Fruit fly (Drosophila melanogaster) whole organism, embryonic: ENCODE data around the gene CG15923.

Source experiments
- Aef1 ChIP-seq: fragments of 200-800 bp; sonication (Bioruptor generic); IDR thresholded peaks from 3 replicates; pipeline ENCODE4 v1.3.6; 2022; ENCODE audit warnings: missing biosample characterization, missing genetic modification characterization
- CG11456 ChIP-seq: fragments of 200-800 bp; sonication (Bioruptor generic); IDR thresholded peaks from 3 replicates; pipeline ENCODE4 v1.3.6; 2022; ENCODE audit warnings: missing biosample characterization, missing genetic modification characterization
- CG11695 ChIP-seq: fragments of 200-800 bp; sonication (Bioruptor generic); IDR thresholded peaks from 3 replicates; pipeline ENCODE4 v1.3.6; 2022; ENCODE audit warnings: missing biosample characterization, missing genetic modification characterization
- CG12071 ChIP-seq: fragments of 200-800 bp; sonication (Bioruptor generic); optimal IDR thresholded peaks from 3 replicates; lab custom pipeline; 2018; ENCODE audit warnings: missing biosample characterization, mild to moderate bottlenecking, missing genetic modification characterization
- CG12942 ChIP-seq: fragments of 200-800 bp; sonication (Bioruptor generic); optimal IDR thresholded peaks from 3 replicates; lab custom pipeline; 2016; ENCODE audit warnings: missing biosample characterization, missing genetic modification characterization
- CG13123 ChIP-seq: fragments of 200-800 bp; sonication (Bioruptor generic); optimal IDR thresholded peaks from 2 replicates; lab custom pipeline; 2016; ENCODE audit warnings: missing biosample characterization, missing genetic modification characterization
- CG13624 ChIP-seq: fragments of 200-800 bp; sonication (Bioruptor generic); optimal IDR thresholded peaks from 2 replicates; lab custom pipeline; 2016; ENCODE audit warnings: missing biosample characterization, missing genetic modification characterization
- CG16815 ChIP-seq: fragments of 200-800 bp; sonication (Bioruptor generic); optimal IDR thresholded peaks from 3 replicates; lab custom pipeline; 2017; ENCODE audit warnings: missing biosample characterization, mild to moderate bottlenecking, missing genetic modification characterization
- CG17361 ChIP-seq: fragments of 200-800 bp; sonication (Bioruptor generic); IDR thresholded peaks from 3 replicates; pipeline ENCODE4 v1.3.6; 2022; ENCODE audit warnings: missing biosample characterization, missing genetic modification characterization
- CG18011 ChIP-seq: fragments of 200-800 bp; sonication (Bioruptor generic); optimal IDR thresholded peaks from 2 replicates; lab custom pipeline; 2017; ENCODE audit warnings: missing biosample characterization, missing genetic modification characterization, mild to moderate bottlenecking, moderate library complexity, missing genotype
- CG1832 ChIP-seq: fragments of 200-800 bp; sonication (Bioruptor generic); optimal IDR thresholded peaks from 2 replicates; lab custom pipeline; 2017; ENCODE audit warnings: missing biosample characterization, mild to moderate bottlenecking, missing genetic modification characterization, inconsistent platforms
- CG18476 ChIP-seq: fragments of 200-800 bp; sonication (Bioruptor generic); optimal IDR thresholded peaks from 2 replicates; lab custom pipeline; 2016; ENCODE audit warnings: missing biosample characterization, mild to moderate bottlenecking, missing genetic modification characterization
- CG18764 ChIP-seq: fragments of 200-800 bp; sonication (Bioruptor generic); optimal IDR thresholded peaks from 3 replicates; lab custom pipeline; 2016; ENCODE audit warnings: missing biosample characterization, missing genetic modification characterization
- CG2678 ChIP-seq: fragments of 200-800 bp; sonication (Bioruptor generic); optimal IDR thresholded peaks from 3 replicates; lab custom pipeline; 2019; ENCODE audit warnings: missing biosample characterization, mild to moderate bottlenecking, missing genetic modification characterization, moderate library complexity
- CG2712 ChIP-seq: fragments of 200-800 bp; optimal IDR thresholded peaks from 3 replicates; lab custom pipeline; 2019; ENCODE audit warnings: missing biosample characterization, mild to moderate bottlenecking, missing genetic modification characterization, moderate library complexity
- CG30020 ChIP-seq: fragments of 200-800 bp; optimal IDR thresholded peaks from 2 replicates; lab custom pipeline; 2019; ENCODE audit warnings: missing biosample characterization, mild to moderate bottlenecking, missing genetic modification characterization, moderate library complexity
- CG43689 ChIP-seq: fragments of 200-800 bp; sonication (Bioruptor generic); IDR thresholded peaks from 2 replicates; pipeline ENCODE4 v1.3.6; 2022; ENCODE audit warnings: missing biosample characterization, missing genetic modification characterization
- CG4730 ChIP-seq: fragments of 200-800 bp; sonication (Bioruptor generic); IDR thresholded peaks from 2 replicates; pipeline ENCODE4 v1.3.6; 2022; ENCODE audit warnings: missing biosample characterization, missing genetic modification characterization
- CG8089 ChIP-seq: fragments of 200-800 bp; sonication (Bioruptor generic); optimal IDR thresholded peaks from 3 replicates; lab custom pipeline; 2016; ENCODE audit warnings: missing biosample characterization, missing genetic modification characterization
- CG8388 ChIP-seq: fragments of 200-800 bp; sonication (Bioruptor generic); optimal IDR thresholded peaks from 2 replicates; lab custom pipeline; 2019; ENCODE audit warnings: missing biosample characterization, mild to moderate bottlenecking, missing genetic modification characterization, moderate library complexity
- CG8478 ChIP-seq: fragments of >200 bp; optimal IDR thresholded peaks from 2 replicates; lab custom pipeline; 2018
- CG8924 ChIP-seq: fragments of 200-800 bp; optimal IDR thresholded peaks from 3 replicates; lab custom pipeline; 2019; ENCODE audit warnings: missing biosample characterization, mild to moderate bottlenecking, missing genetic modification characterization, moderate library complexity
- CG9797 ChIP-seq: fragments of 200-800 bp; sonication (Bioruptor generic); optimal IDR thresholded peaks from 3 replicates; lab custom pipeline; 2018; ENCODE audit warnings: missing biosample characterization, mild to moderate bottlenecking, missing genetic modification characterization
- CHES-1-like ChIP-seq: fragments of 200-800 bp; sonication (Bioruptor generic); optimal IDR thresholded peaks from 2 replicates; lab custom pipeline; 2016; ENCODE audit warnings: missing biosample characterization, missing genetic modification characterization
- CTCF ChIP-seq: fragments of 200-800 bp; sonication (Bioruptor generic); optimal IDR thresholded peaks from 2 replicates; lab custom pipeline; 2017; ENCODE audit warnings: missing biosample characterization, mild to moderate bottlenecking, missing genetic modification characterization, moderate library complexity
- Chrac-16 ChIP-seq: fragments of 200-800 bp; sonication (Bioruptor generic); optimal IDR thresholded peaks from 3 replicates; lab custom pipeline; 2016; ENCODE audit warnings: missing biosample characterization, missing genetic modification characterization
- CkIIα-i1 ChIP-seq: fragments of 200-800 bp; sonication (Bioruptor generic); IDR thresholded peaks from 2 replicates; pipeline ENCODE4 v1.3.6; 2022; ENCODE audit warnings: missing biosample characterization, missing genetic modification characterization
- Dll ChIP-seq: fragments of 200-800 bp; sonication (Bioruptor generic); IDR thresholded peaks from 4 replicates; pipeline ENCODE4 v1.3.6; 2022; ENCODE audit warnings: missing biosample characterization, missing genetic modification characterization; ENCODE audit not compliant: partially characterized antibody
- Fer1 ChIP-seq: fragments of 200-800 bp; sonication (Bioruptor generic); optimal IDR thresholded peaks from 2 replicates; lab custom pipeline; 2017; ENCODE audit warnings: missing biosample characterization, mild to moderate bottlenecking, missing genetic modification characterization
- GATAe ChIP-seq: fragments of 200-800 bp; sonication (Bioruptor generic); conservative IDR thresholded peaks from 2 replicates; pipeline ENCODE4 v1.3.6; 2022; ENCODE audit warnings: missing biosample characterization, missing genetic modification characterization
- H2.0 ChIP-seq: fragments of 200-800 bp; sonication (Bioruptor generic); IDR thresholded peaks from 2 replicates; pipeline ENCODE4 v1.3.6; 2022; ENCODE audit warnings: missing biosample characterization, missing genetic modification characterization
- HHEX ChIP-seq: fragments of 200-800 bp; sonication (Bioruptor generic); optimal IDR thresholded peaks from 3 replicates; lab custom pipeline; 2017; ENCODE audit warnings: missing biosample characterization, mild to moderate bottlenecking, missing genetic modification characterization, missing genetic modification reagents
- HLH4C ChIP-seq: fragments of 200-800 bp; sonication (Bioruptor generic); IDR thresholded peaks from 3 replicates; pipeline ENCODE4 v1.3.6; 2022; ENCODE audit warnings: missing biosample characterization, missing genetic modification characterization; ENCODE audit not compliant: partially characterized antibody
- HLH54F ChIP-seq: fragments of 200-800 bp; sonication (Bioruptor generic); optimal IDR thresholded peaks from 3 replicates; lab custom pipeline; 2016; ENCODE audit warnings: missing biosample characterization, missing genetic modification characterization
- Optix ChIP-seq: fragments of 200-800 bp; sonication (Bioruptor generic); IDR thresholded peaks from 3 replicates; pipeline ENCODE4 v1.3.6; 2022; ENCODE audit warnings: missing biosample characterization, missing genetic modification characterization
- Scr ChIP-seq: fragments of 200-800 bp; sonication (Bioruptor generic); IDR thresholded peaks from 2 replicates; pipeline ENCODE4 v1.3.6; 2022; ENCODE audit warnings: missing biosample characterization, missing genetic modification characterization; ENCODE audit not compliant: partially characterized antibody
- Taf1 ChIP-seq: fragments of 200-800 bp; sonication (Bioruptor generic); IDR thresholded peaks from 2 replicates; pipeline ENCODE4 v1.3.6; 2022; ENCODE audit warnings: missing biosample characterization, missing genetic modification characterization
- Tbp ChIP-seq: fragments of >200 bp; optimal IDR thresholded peaks from 2 replicates; lab custom pipeline; 2018; ENCODE audit warnings: missing biosample characterization, missing genetic modification characterization
- Trl ChIP-seq, 3 experiments: fragments of >200 bp in 2 of 3; fragments of 200-800 bp in 1 of 3; sonication (Bioruptor generic) in 1 of 3; optimal IDR thresholded peaks; 2 replicates in 1 of 3; 3 replicates in 2 of 3; lab custom pipeline; 2016 to 2017; ENCODE audit warnings: missing biosample characterization in 1 of 3, missing genetic modification characterization in 1 of 3
- aop ChIP-seq: fragments of 200-800 bp; sonication (Bioruptor generic); IDR thresholded peaks from 2 replicates; pipeline ENCODE4 v1.3.6; 2022; ENCODE audit warnings: missing biosample characterization, missing genetic modification characterization
- danr ChIP-seq: fragments of 200-800 bp; sonication (Bioruptor generic); IDR thresholded peaks from 2 replicates; pipeline ENCODE4 v1.3.6; 2022; ENCODE audit warnings: missing biosample characterization, missing genetic modification characterization
- exex ChIP-seq: fragments of 200-800 bp; sonication (Bioruptor generic); optimal IDR thresholded peaks from 4 replicates; lab custom pipeline; 2018; ENCODE audit warnings: missing biosample characterization, mild to moderate bottlenecking, missing genetic modification characterization, moderate library complexity
- grau ChIP-seq: fragments of 200-800 bp; optimal IDR thresholded peaks from 3 replicates; lab custom pipeline; 2019; ENCODE audit warnings: missing biosample characterization, mild to moderate bottlenecking, missing genetic modification characterization, moderate library complexity
- jigr1 ChIP-seq: fragments of 200-800 bp; sonication (Bioruptor generic); IDR thresholded peaks from 3 replicates; pipeline ENCODE4 v1.3.6; 2022; ENCODE audit warnings: missing biosample characterization, missing genetic modification characterization
- mld ChIP-seq: fragments of 200-800 bp; sonication (Bioruptor generic); IDR thresholded peaks from 3 replicates; pipeline ENCODE4 v1.3.6; 2022; ENCODE audit warnings: missing biosample characterization, missing genetic modification characterization; ENCODE audit not compliant: partially characterized antibody
- p53 ChIP-seq: fragments of 200-800 bp; sonication (Bioruptor generic); optimal IDR thresholded peaks from 2 replicates; lab custom pipeline; 2016; ENCODE audit warnings: missing biosample characterization, missing genetic modification characterization
- repo ChIP-seq: fragments of 200-800 bp; sonication (Bioruptor generic); optimal IDR thresholded peaks from 2 replicates; lab custom pipeline; 2016; ENCODE audit warnings: missing biosample characterization, missing genetic modification characterization
- sens ChIP-seq: fragments of 200-800 bp; sonication (Bioruptor generic); peaks from one replicate; lab custom pipeline; 2016; ENCODE audit warnings: missing biosample characterization, missing genetic modification characterization
- shn ChIP-seq: fragments of 200-800 bp; sonication (Bioruptor generic); optimal IDR thresholded peaks from 3 replicates; lab custom pipeline; 2016; ENCODE audit warnings: missing biosample characterization, missing genetic modification characterization
- sna ChIP-seq: fragments of 200-800 bp; sonication (Bioruptor generic); IDR thresholded peaks from 2 replicates; pipeline ENCODE4 v1.3.6; 2022; ENCODE audit warnings: missing biosample characterization, missing genetic modification characterization; ENCODE audit not compliant: partially characterized antibody
- tio ChIP-seq: fragments of 200-800 bp; sonication (Bioruptor generic); optimal IDR thresholded peaks from 2 replicates; lab custom pipeline; 2017; ENCODE audit warnings: missing biosample characterization, missing genetic modification characterization, inconsistent platforms
- yki ChIP-seq: fragments of >200 bp; optimal IDR thresholded peaks from 3 replicates; lab custom pipeline; 2018

The CG15923 gene

DNA sequence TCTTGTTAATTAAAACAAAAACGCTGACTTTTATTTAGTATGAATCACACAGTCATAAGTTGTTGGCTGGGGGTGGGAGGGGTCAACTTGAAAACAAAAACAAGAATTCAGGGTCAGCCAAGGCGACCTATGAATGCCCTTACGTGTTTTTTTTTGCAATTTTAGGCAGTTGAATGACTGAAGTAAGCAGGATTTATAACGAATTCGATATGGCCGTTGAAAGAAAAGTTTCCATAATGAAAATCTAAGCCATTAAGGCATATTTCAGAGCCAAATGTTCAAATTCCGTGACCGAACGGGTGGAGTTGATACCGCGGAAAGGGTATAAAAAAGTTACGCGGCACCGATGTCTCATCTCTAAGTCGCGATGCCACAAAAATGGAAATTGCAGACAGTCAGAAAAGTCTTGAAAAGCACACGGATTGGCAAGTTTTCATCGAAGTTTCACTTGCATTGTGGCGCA, 17.3 kb upstream of the CG15923 start (continued):
- TF ChIP-seq exex = no peak
- peak; percentile 12 for TF ChIP-seq repo (GFP tag; lab: Kevin White, UChicago)
- TF ChIP-seq CG18476 (GFP tag; lab: Kevin White, UChicago) = peak; percentile 22
- peak; percentile 69; the same call in 1 of the 3 replicates for TF ChIP-seq CG11695
- TF ChIP-seq Trl (optimal IDR thresholded peaks at IDR 0.05; lab: Kevin White, UChicago) = no peak
- peak; percentile 66 for TF ChIP-seq Trl (GFP tag; optimal IDR thresholded peaks at IDR 0.05; lab: Kevin White, UChicago)
- no peak for TF ChIP-seq CG8924 (tag; lab: Kevin White, UChicago)
- TF ChIP-seq CG18764 (GFP tag; lab: Kevin White, UChicago) = no peak
- TF ChIP-seq sens (GFP tag; lab: Kevin White, UChicago) = peak; percentile 91
- TF ChIP-seq CG43689 (GFP tag; lab: Robert Waterston, UW) = no peak
- no peak for TF ChIP-seq CkIIα-i1
- peak; percentile 78 for TF ChIP-seq CHES-1-like (GFP tag; lab: Kevin White, UChicago)
- TF ChIP-seq mld = no peak
- TF ChIP-seq CG30020 (tag; lab: Kevin White, UChicago) = no peak
- peak; percentile 71; the same call in 1 of the 3 replicates for TF ChIP-seq Optix
- TF ChIP-seq Scr (GFP tag; lab: Robert Waterston, UW) = no peak
- peak; percentile 75 for TF ChIP-seq shn
- TF ChIP-seq CG4730 = peak; percentile 64
- TF ChIP-seq yki (lab: Kevin White, UChicago) = no peak
- peak; percentile 27 for TF ChIP-seq CG16815 (GFP tag; lab: Kevin White, UChicago)
- peak; percentile 55 for TF ChIP-seq CG8089 (GFP tag; lab: Kevin White, UChicago)
- no peak for TF ChIP-seq jigr1 (GFP tag; lab: Robert Waterston, UW)
- peak; percentile 77 for TF ChIP-seq CG13624 (GFP tag; lab: Kevin White, UChicago)
- TF ChIP-seq CG2678 (tag; lab: Kevin White, UChicago) = no peak
- TF ChIP-seq Fer1 (GFP tag; lab: Kevin White, UChicago) = peak; percentile 78
- no peak for TF ChIP-seq sna (GFP tag; lab: Robert Waterston, UW)
- no peak for TF ChIP-seq CG9797
- peak; percentile 62 for TF ChIP-seq HHEX (GFP tag; lab: Kevin White, UChicago)
- peak; percentile 34; the same call in 1 of the 2 replicates for TF ChIP-seq danr (GFP tag; lab: Robert Waterston, UW)
- no peak for TF ChIP-seq CG8478 (lab: Kevin White, UChicago)
- TF ChIP-seq grau = no peak
- peak; percentile 54; the same call in 1 of the 3 replicates for TF ChIP-seq CG11456 (GFP tag; lab: Robert Waterston, UW)
- TF ChIP-seq CG18011 = peak; percentile 16
- no peak for TF ChIP-seq Dll (GFP tag; lab: Robert Waterston, UW)
- no peak for TF ChIP-seq Tbp
- no peak for TF ChIP-seq aop
- peak; percentile 56 for TF ChIP-seq CG13123
- peak; percentile 84 for TF ChIP-seq Aef1
- TF ChIP-seq CG8388 (GFP tag; lab: Kevin White, UChicago) = no peak
- TF ChIP-seq CG2712 (tag; lab: Kevin White, UChicago) = no peak
- peak; percentile 58 for TF ChIP-seq Chrac-16
- TF ChIP-seq CTCF (GFP tag; lab: Kevin White, UChicago) = no peak
- peak; percentile 68 for TF ChIP-seq CG12942 (GFP tag; lab: Kevin White, UChicago)
- TF ChIP-seq p53 (GFP tag; lab: Kevin White, UChicago) = peak; percentile 27
- peak; percentile 64 for TF ChIP-seq H2.0 (GFP tag; lab: Robert Waterston, UW)
- 0 out of 2 replicates have a peak, but pooled peaks have one; percentile 47 for TF ChIP-seq Taf1 (GFP tag; lab: Robert Waterston, UW)
- no peak for TF ChIP-seq tio (GFP tag; lab: Kevin White, UChicago)
- TF ChIP-seq CG12071 (GFP tag; lab: Kevin White, UChicago) = no peak
- TF ChIP-seq HLH54F (GFP tag; lab: Kevin White, UChicago) = peak; percentile 73
- TF ChIP-seq CG17361 (GFP tag; lab: Robert Waterston, UW) = no peak
- no peak for TF ChIP-seq HLH4C (GFP tag; lab: Robert Waterston, UW)
- TF ChIP-seq CG1832 = no peak
- no peak for TF ChIP-seq GATAe
